Worm (Caenorhabditis elegans): ENCODE measurements around the gene fbxa-36.

DNA sequence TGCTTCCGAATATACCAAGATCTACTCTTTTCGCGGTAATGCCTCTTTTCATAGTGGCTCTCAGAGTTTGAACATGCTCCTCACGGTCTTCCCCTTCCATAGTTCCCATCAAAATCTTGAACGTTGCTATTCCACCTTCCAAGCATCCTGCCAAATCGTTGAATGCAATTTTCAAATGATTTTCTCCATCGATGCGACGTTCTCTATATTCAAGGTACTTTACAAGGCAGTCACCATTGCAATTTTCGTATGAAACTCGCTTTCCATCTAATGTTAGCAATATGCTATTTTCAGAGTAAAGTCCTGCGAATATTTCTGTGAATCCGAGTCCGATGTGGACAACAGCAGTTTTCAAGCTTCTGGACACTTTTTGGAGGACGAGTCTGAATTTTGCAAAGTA lies 21.2 kb upstream of the fbxa-36 start:
- TF ChIP-seq ztf-23 (GFP tag; IDR thresholded peaks at IDR 0.05) = no peak
- no peak for TF ChIP-seq ref-1 (GFP tag; conservative IDR thresholded peaks at IDR 0.05)

All from whole organism, midembryonic.